Fruit fly (Drosophila melanogaster): Measurements from ENCODE around the gene Itpr.

DNA sequence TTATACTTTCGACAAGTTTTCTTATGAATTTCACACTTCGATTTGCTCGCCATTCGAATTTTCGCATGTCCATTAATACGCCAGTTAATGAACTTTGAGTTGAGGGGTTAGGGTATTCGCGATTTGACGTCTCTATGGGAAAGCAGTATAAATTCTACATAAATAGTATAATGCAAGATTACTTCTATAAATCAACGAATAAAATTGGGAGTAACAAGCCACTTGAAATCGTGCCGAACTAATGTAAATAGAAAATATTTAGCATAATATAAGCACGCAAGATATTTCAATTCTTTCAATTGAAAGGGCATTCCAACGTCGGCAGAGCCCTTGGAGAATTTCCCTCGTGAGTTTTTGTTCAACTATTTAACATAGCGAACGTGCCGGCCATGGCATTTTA lies 3.6 kb downstream of the Itpr start:
- no peak for TF ChIP-seq pan (optimal IDR thresholded peaks at IDR 0.05)
- no peak for TF ChIP-seq pan (GFP tag; optimal IDR thresholded peaks at IDR 0.05 in 1 of 2, IDR thresholded peaks at IDR 0.05 in 1 of 2)
- no peak for TF ChIP-seq CG30020 (tag; optimal IDR thresholded peaks at IDR 0.05)
- TF ChIP-seq Tbp (GFP tag; optimal IDR thresholded peaks at IDR 0.05): no peak
- TF ChIP-seq otp (GFP tag; IDR thresholded peaks at IDR 0.05): no peak
- TF ChIP-seq CG4617 (GFP tag; optimal IDR thresholded peaks at IDR 0.05; ENCODE audit: borderline replicate concordance): no peak
- no peak for TF ChIP-seq gcm2 (GFP tag; optimal IDR thresholded peaks at IDR 0.05)
- no peak for TF ChIP-seq NK7.1 (GFP tag; optimal IDR thresholded peaks at IDR 0.05)
- no peak for TF ChIP-seq Oaz (GFP tag; IDR thresholded peaks at IDR 0.05)
